Worm (Caenorhabditis elegans) whole organism, mixed stage, embryonic: ENCODE results near the gene W03G11.2.

Source experiments
- ces-1 ChIP-seq: fragments of 150-350 bp; optimal IDR thresholded peaks from 2 replicates; lab custom pipeline; 2014; ENCODE audit warnings: missing biosample characterization, missing genetic modification reagents, missing genetic modification characterization
- elt-3 ChIP-seq: fragments of 150-350 bp; optimal IDR thresholded peaks from 2 replicates; lab custom pipeline; 2014; ENCODE audit warnings: missing biosample characterization, missing genetic modification characterization
- lin-13 ChIP-seq: fragments of 150-350 bp; optimal IDR thresholded peaks from 2 replicates; lab custom pipeline; 2014; ENCODE audit warnings: missing biosample characterization, missing genetic modification characterization
- mep-1 ChIP-seq: fragments of 150-350 bp; optimal IDR thresholded peaks from 2 replicates; lab custom pipeline; 2017; ENCODE audit warnings: missing biosample characterization, missing genetic modification reagents, missing genetic modification characterization, inconsistent platforms
- nhr-28 ChIP-seq: fragments of 150-350 bp; optimal IDR thresholded peaks from 2 replicates; lab custom pipeline; 2014; ENCODE audit warnings: missing biosample characterization, missing genetic modification characterization
- pha-4 ChIP-seq: fragments of 150-350 bp; optimal IDR thresholded peaks from 2 replicates; lab custom pipeline; 2018; ENCODE audit warnings: missing biosample characterization, missing genetic modification reagents, missing genetic modification characterization
- unc-39 ChIP-seq: fragments of 150-350 bp; optimal IDR thresholded peaks from 2 replicates; lab custom pipeline; 2014; ENCODE audit warnings: missing biosample characterization, missing genetic modification characterization
- unc-62 ChIP-seq: fragments of 150-350 bp; optimal IDR thresholded peaks from 2 replicates; lab custom pipeline; 2014; ENCODE audit warnings: missing biosample characterization, missing genetic modification reagents, missing genetic modification characterization

DNA sequence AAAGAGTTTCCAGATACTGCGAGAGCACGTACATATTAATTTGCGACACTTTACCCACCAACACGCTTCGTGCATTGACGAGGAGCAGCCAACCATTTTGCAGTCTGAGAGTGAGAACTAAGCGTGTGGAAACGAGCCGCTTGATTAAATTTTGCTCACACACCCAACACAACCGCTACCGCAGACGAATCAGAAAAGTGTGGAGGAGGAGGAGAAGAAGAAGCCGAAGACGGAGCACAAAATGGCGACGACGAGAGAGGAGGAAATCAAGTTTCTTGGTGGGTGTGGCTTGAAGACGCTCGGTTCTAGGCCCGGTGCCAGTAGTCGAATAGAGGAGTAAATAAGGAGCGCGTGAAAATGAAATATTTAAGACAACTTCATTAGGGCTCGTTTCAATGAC lies 25.6 kb downstream of the W03G11.2 start:
- TF ChIP-seq pha-4 (tag; lab: Kevin White, UChicago) (no peak), mep-1 (tag; lab: Kevin White, UChicago) (no peak), unc-62 (GFP tag; lab: Kevin White, UChicago) (no peak), lin-13 (tag; lab: Kevin White, UChicago) (no peak), unc-39 (tag; lab: Kevin White, UChicago) (no peak), elt-3 (tag; lab: Kevin White, UChicago) (no peak), nhr-28 (tag; lab: Kevin White, UChicago) (no peak), ces-1 (peak; percentile 94)
